Worm (Caenorhabditis elegans) whole organism, L1 larva: ENCODE results near the gene inx-8.

Experiments
- C16A3.4 ChIP-seq: fragments of 150-350 bp; optimal IDR thresholded peaks from 2 replicates; lab custom pipeline; 2014; ENCODE audit warnings: missing biosample characterization, missing genetic modification characterization
- F16B12.6 ChIP-seq: fragments of 150-350 bp; optimal IDR thresholded peaks from 2 replicates; lab custom pipeline; 2014; ENCODE audit warnings: missing biosample characterization, missing genetic modification characterization
- blmp-1 ChIP-seq: fragments of 150-350 bp; optimal IDR thresholded peaks from 2 replicates; lab custom pipeline; 2014; ENCODE audit warnings: missing biosample characterization, missing genetic modification characterization
- ceh-63 ChIP-seq: fragments of 200-800 bp; sonication (Bioruptor generic); optimal IDR thresholded peaks from 2 replicates; lab custom pipeline; 2018; ENCODE audit warnings: mild to moderate bottlenecking, missing genetic modification characterization, missing compliant biosample characterization
- ceh-8 ChIP-seq: fragments of 200-800 bp; sonication (Bioruptor generic); optimal IDR thresholded peaks from 2 replicates; lab custom pipeline; 2018; ENCODE audit warnings: mild to moderate bottlenecking, missing genetic modification characterization, moderate library complexity, missing compliant biosample characterization
- ceh-82 ChIP-seq, 3 experiments: fragments of 150-350 bp in 1 of 3; sonication (generic microtip) in 2 of 3; optimal IDR thresholded peaks; 2 replicates each; lab custom pipeline; 2014 to 2017; ENCODE audit warnings: missing biosample characterization in 3 of 3, missing genetic modification characterization in 3 of 3
- ceh-88 ChIP-seq: fragments of 200-800 bp; sonication (Bioruptor generic); IDR thresholded peaks from 2 replicates; pipeline ENCODE4 v1.3.6; 2022; ENCODE audit warnings: missing genetic modification characterization, missing compliant biosample characterization
- dpl-1 ChIP-seq, 3 experiments: fragments of 150-350 bp in 2 of 3; sonication (generic microtip) in 1 of 3; optimal IDR thresholded peaks; 2 replicates each; lab custom pipeline; 2014 to 2017; ENCODE audit warnings: missing biosample characterization in 3 of 3, missing genetic modification characterization in 3 of 3, missing genetic modification reagents in 3 of 3
- efl-1 ChIP-seq, 4 experiments: fragments of 150-350 bp; optimal IDR thresholded peaks in 3 of 4; peaks in 1 of 4; 1 replicate in 1 of 4; 2 replicates in 3 of 4; lab custom pipeline; 2014; ENCODE audit warnings: missing biosample characterization in 2 of 4, missing genetic modification characterization in 2 of 4, missing genetic modification reagents in 2 of 4
- efl-3 ChIP-seq: fragments of 200-800 bp; sonication (Bioruptor generic); optimal IDR thresholded peaks from 2 replicates; lab custom pipeline; 2018; ENCODE audit warnings: mild to moderate bottlenecking, missing genetic modification characterization, missing compliant biosample characterization
- elt-2 ChIP-seq: sonication (generic microtip); optimal IDR thresholded peaks from 2 replicates; lab custom pipeline; 2016; ENCODE audit warnings: missing genetic modification characterization, mild to moderate bottlenecking, inconsistent platforms, missing compliant biosample characterization, missing genetic modification reagents
- elt-3 ChIP-seq, 6 experiments: fragments of 150-350 bp in 1 of 6; sonication (generic microtip); optimal IDR thresholded peaks; 2 replicates each; lab custom pipeline; 2017 to 2018; ENCODE audit warnings: missing biosample characterization in 6 of 6, missing genetic modification characterization in 6 of 6, inconsistent platforms in 1 of 6
- ets-5 ChIP-seq: fragments of 200-800 bp; sonication (Bioruptor generic); IDR thresholded peaks from 2 replicates; pipeline ENCODE4 v1.3.6; 2022; ENCODE audit warnings: missing genetic modification characterization, missing compliant biosample characterization
- fkh-8 ChIP-seq: sonication (generic microtip); optimal IDR thresholded peaks from 2 replicates; lab custom pipeline; 2016; ENCODE audit warnings: mild to moderate bottlenecking, missing genetic modification characterization, missing compliant biosample characterization
- fos-1 ChIP-seq: fragments of 150-350 bp; optimal IDR thresholded peaks from 2 replicates; lab custom pipeline; 2014; ENCODE audit warnings: missing biosample characterization, missing genetic modification characterization
- hlh-17 ChIP-seq: fragments of 200-800 bp; sonication (Bioruptor generic); optimal IDR thresholded peaks from 2 replicates; lab custom pipeline; 2018; ENCODE audit warnings: missing genetic modification characterization, mild to moderate bottlenecking, missing compliant biosample characterization, moderate library complexity, borderline replicate concordance
- hpl-2 ChIP-seq: fragments of 150-350 bp; optimal IDR thresholded peaks from 2 replicates; lab custom pipeline; 2014; ENCODE audit warnings: missing biosample characterization, missing genetic modification reagents, missing genetic modification characterization
- irx-1 ChIP-seq: sonication (generic microtip); optimal IDR thresholded peaks from 2 replicates; lab custom pipeline; 2016; ENCODE audit warnings: missing genetic modification characterization, missing compliant biosample characterization
- jun-1 ChIP-seq: fragments of 150-350 bp; optimal IDR thresholded peaks from 2 replicates; lab custom pipeline; 2014; ENCODE audit warnings: missing biosample characterization, missing genetic modification reagents, missing genetic modification characterization
- mab-9 ChIP-seq: fragments of 200-800 bp; sonication (Bioruptor generic); IDR thresholded peaks from 2 replicates; pipeline ENCODE4 v1.3.6; 2022; ENCODE audit warnings: missing genetic modification reagents, missing genetic modification characterization, missing compliant biosample characterization
- mdl-1 ChIP-seq, 2 experiments: fragments of 150-350 bp; optimal IDR thresholded peaks; 2 replicates each; lab custom pipeline; 2014 to 2017; ENCODE audit warnings: missing biosample characterization in 2 of 2, missing genetic modification characterization in 2 of 2, inconsistent platforms in 1 of 2
- mef-2 ChIP-seq: fragments of 150-350 bp; optimal IDR thresholded peaks from 2 replicates; lab custom pipeline; 2014; ENCODE audit warnings: missing biosample characterization, missing genetic modification characterization
- mep-1 ChIP-seq: fragments of 150-350 bp; optimal IDR thresholded peaks from 2 replicates; lab custom pipeline; 2014; ENCODE audit warnings: missing biosample characterization, missing genetic modification characterization
- nhr-11 ChIP-seq: fragments of 150-350 bp; optimal IDR thresholded peaks from 2 replicates; lab custom pipeline; 2014; ENCODE audit warnings: missing biosample characterization, missing genetic modification characterization
- nhr-47 ChIP-seq: sonication (generic microtip); optimal IDR thresholded peaks from 2 replicates; lab custom pipeline; 2016; ENCODE audit warnings: mild to moderate bottlenecking, missing genetic modification characterization, moderate library complexity, missing compliant biosample characterization
- nhr-71 ChIP-seq: sonication (generic microtip); optimal IDR thresholded peaks from 2 replicates; lab custom pipeline; 2016; ENCODE audit warnings: mild to moderate bottlenecking, missing genetic modification characterization, moderate library complexity, missing compliant biosample characterization
- nhr-76 ChIP-seq: sonication (generic microtip); optimal IDR thresholded peaks from 2 replicates; lab custom pipeline; 2017; ENCODE audit warnings: missing biosample characterization, missing genetic modification characterization
- nhr-77 ChIP-seq: fragments of 150-350 bp; optimal IDR thresholded peaks from 2 replicates; lab custom pipeline; 2014; ENCODE audit warnings: missing biosample characterization, missing genetic modification characterization
- nhr-90 ChIP-seq: sonication (generic microtip); optimal IDR thresholded peaks from 2 replicates; lab custom pipeline; 2016; ENCODE audit warnings: mild to moderate bottlenecking, missing genetic modification characterization, missing compliant biosample characterization; ENCODE audit not compliant: poor library complexity
- pax-3 ChIP-seq: fragments of 200-800 bp; sonication (Bioruptor generic); optimal IDR thresholded peaks from 2 replicates; lab custom pipeline; 2018; ENCODE audit warnings: mild to moderate bottlenecking, missing genetic modification characterization, moderate library complexity, missing compliant biosample characterization
- pqm-1 ChIP-seq: sonication (generic microtip); optimal IDR thresholded peaks from 3 replicates; lab custom pipeline; 2017; ENCODE audit warnings: missing biosample characterization, missing genetic modification characterization
- rnt-1 ChIP-seq: sonication (generic microtip); optimal IDR thresholded peaks from 2 replicates; lab custom pipeline; 2016; ENCODE audit warnings: mild to moderate bottlenecking, missing genetic modification characterization, moderate library complexity, missing compliant biosample characterization
- snu-23 ChIP-seq: sonication (generic microtip); optimal IDR thresholded peaks from 2 replicates; lab custom pipeline; 2016; ENCODE audit warnings: missing genetic modification characterization, missing compliant biosample characterization
- sptf-1 ChIP-seq: fragments of 150-350 bp; optimal IDR thresholded peaks from 2 replicates; lab custom pipeline; 2014; ENCODE audit warnings: missing biosample characterization, missing genetic modification characterization
- sup-37 ChIP-seq: fragments of 200-800 bp; sonication (Bioruptor generic); optimal IDR thresholded peaks from 2 replicates; lab custom pipeline; 2018; ENCODE audit warnings: mild to moderate bottlenecking, missing genetic modification characterization, missing compliant biosample characterization
- tlp-1 ChIP-seq: fragments of 150-350 bp; optimal IDR thresholded peaks from 2 replicates; lab custom pipeline; 2014; ENCODE audit warnings: missing biosample characterization, missing genetic modification characterization
- unc-130 ChIP-seq: fragments of 150-350 bp; optimal IDR thresholded peaks from 2 replicates; lab custom pipeline; 2017; ENCODE audit warnings: missing biosample characterization, missing genetic modification characterization, inconsistent platforms
- unc-30 ChIP-seq: sonication (generic microtip); optimal IDR thresholded peaks from 2 replicates; lab custom pipeline; 2017; ENCODE audit warnings: missing biosample characterization, missing genetic modification characterization
- unc-98 ChIP-seq: fragments of 200-800 bp; sonication (Bioruptor generic); IDR thresholded peaks from 2 replicates; pipeline ENCODE4 v1.3.6; 2022; ENCODE audit warnings: missing genetic modification characterization, missing compliant biosample characterization
- xbp-1 ChIP-seq: sonication (generic microtip); optimal IDR thresholded peaks from 2 replicates; lab custom pipeline; 2016; ENCODE audit warnings: missing genetic modification characterization, missing compliant biosample characterization
- zag-1 ChIP-seq: fragments of 150-350 bp; optimal IDR thresholded peaks from 2 replicates; lab custom pipeline; 2014; ENCODE audit warnings: missing biosample characterization, missing genetic modification characterization

Gene inx-8

DNA sequence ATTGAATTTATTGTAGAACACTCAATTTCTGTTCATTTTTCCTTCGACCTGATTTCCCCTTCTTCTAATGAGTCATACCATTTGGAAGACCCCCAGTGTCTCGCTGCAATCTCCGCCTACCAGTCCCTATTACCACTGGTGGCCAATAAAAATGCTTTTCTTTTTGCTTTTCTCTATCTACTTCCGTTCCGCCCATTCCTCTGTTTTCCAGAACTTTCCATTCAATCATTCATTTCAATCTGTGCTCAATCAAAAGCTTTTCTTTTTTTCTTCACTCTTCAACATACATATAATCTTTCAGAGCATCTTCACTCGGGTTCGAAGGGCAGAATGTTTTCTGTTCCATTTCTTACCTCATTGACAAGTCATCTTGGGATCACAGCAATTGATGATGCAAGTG, at the start of gene inx-8:
Gene inx-8 (plus strand): TSS at position 301 of the 400 bp plus-strand sequence.
- TF ChIP-seq mab-9 (GFP tag; lab: Robert Waterston, UW), result no peak
- TF ChIP-seq hpl-2, result no peak
- TF ChIP-seq jun-1 (tag; lab: Kevin White, UChicago), result no peak
- no peak for TF ChIP-seq blmp-1
- TF ChIP-seq nhr-77 (tag; lab: Kevin White, UChicago), result no peak
- no peak for TF ChIP-seq mef-2 (tag; lab: Kevin White, UChicago)
- no peak for TF ChIP-seq F16B12.6 (tag; lab: Kevin White, UChicago)
- no peak for TF ChIP-seq pax-3 (tag; lab: Kevin White, UChicago)

DNA sequence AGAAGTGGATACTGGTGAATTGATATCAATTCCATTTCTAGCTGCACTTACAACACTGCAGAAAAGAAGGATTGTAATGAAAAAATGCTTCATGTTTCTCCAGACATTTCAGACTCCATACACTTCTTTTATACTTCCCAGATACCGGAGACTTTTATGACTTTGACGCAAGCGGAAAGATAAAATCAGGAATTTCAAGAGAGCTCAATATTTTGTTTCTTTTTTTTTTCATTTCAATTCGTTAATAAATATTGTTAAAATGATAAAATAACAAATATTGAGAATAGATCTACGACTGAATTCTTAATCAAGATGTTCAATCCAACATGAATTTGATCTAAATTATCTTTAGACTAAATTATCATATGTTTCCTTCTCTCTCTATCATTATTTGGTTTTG, 48.2 kb upstream of the inx-8 start, which contains the start of gene lys-5:
Gene lys-5 (minus strand): TSS at position 101 of the 400 bp plus-strand sequence.
- TF ChIP-seq ceh-82 (tag; optimal IDR thresholded peaks at IDR 0.05; lab: Kevin White, UChicago) (no peak), sptf-1 (tag; lab: Kevin White, UChicago) (no peak)

ce11 chrIV:11627847-11628246, 45.8 kb upstream of the inx-8 start, which contains the start of gene lys-6:
TSS of gene lys-6 (minus strand) at chrIV:11627947.
- no peak for TF ChIP-seq nhr-71 (tag; lab: Kevin White, UChicago)
- no peak for TF ChIP-seq unc-98 (GFP tag; lab: Robert Waterston, UW)
- no peak for TF ChIP-seq efl-1 (optimal IDR thresholded peaks at IDR 0.05; lab: Kevin White, UChicago)
- TF ChIP-seq efl-1 (GFP tag; optimal IDR thresholded peaks at IDR 0.05 in 1 of 2; lab: Kevin White, UChicago), result peak in 1 of 2 experiments; percentile 68

ce11 chrIV:11631750-11632149, 41.9 kb upstream of the inx-8 start, which contains the start of gene F58B3.4:
TSS of gene F58B3.4 (minus strand) at chrIV:11631850.
- no peak for TF ChIP-seq nhr-11
- TF ChIP-seq dpl-1 (GFP tag; optimal IDR thresholded peaks at IDR 0.05; lab: Kevin White, UChicago), result no peak
- no peak for TF ChIP-seq nhr-90 (tag; lab: Kevin White, UChicago)
- no peak for TF ChIP-seq zag-1 (tag; lab: Kevin White, UChicago)
- TF ChIP-seq mdl-1 (tag; optimal IDR thresholded peaks at IDR 0.05; lab: Kevin White, UChicago), result no peak
- no peak for TF ChIP-seq nhr-76 (tag; lab: Kevin White, UChicago)
- TF ChIP-seq sup-37, result no peak
- TF ChIP-seq irx-1 (tag; lab: Kevin White, UChicago), result no peak
- no peak for TF ChIP-seq pqm-1 (tag; lab: Kevin White, UChicago)
- no peak for TF ChIP-seq fkh-8 (tag; lab: Kevin White, UChicago)
- no peak for TF ChIP-seq fos-1 (tag; lab: Kevin White, UChicago)

ce11 chrIV:11635437-11636408, 37.9 kb upstream of the inx-8 start, which contains the start of gene mars-1:
TSS of gene mars-1 (minus strand) at chrIV:11635487.
- TF ChIP-seq C16A3.4 (tag; lab: Kevin White, UChicago) (peak; percentile 89), jun-1 (tag; lab: Kevin White, UChicago) (peak; percentile 60), unc-30 (no peak), snu-23 (peak; percentile 85), xbp-1 (tag; lab: Kevin White, UChicago) (peak; percentile 77), unc-130 (tag; lab: Kevin White, UChicago) (peak; percentile 37), ets-5 (GFP tag; lab: Robert Waterston, UW) (no peak), elt-3 (tag; optimal IDR thresholded peaks at IDR 0.05; lab: Kevin White, UChicago) (peak in 1 of 6 experiments; percentile 14), ceh-82 (tag; optimal IDR thresholded peaks at IDR 0.05; lab: Kevin White, UChicago) (peak; percentile 12 to 53 (median 49)), fkh-8 (tag; lab: Kevin White, UChicago) (peak; percentile 86), mep-1 (tag; lab: Kevin White, UChicago) (peak; percentile 84), nhr-76 (tag; lab: Kevin White, UChicago) (no peak), nhr-77 (tag; lab: Kevin White, UChicago) (peak; percentile 74), mef-2 (tag; lab: Kevin White, UChicago) (no peak), ceh-63 (GFP tag; lab: Kevin White, UChicago) (peak; percentile 55), ceh-8 (GFP tag; lab: Kevin White, UChicago) (no peak), hlh-17 (GFP tag; lab: Kevin White, UChicago) (no peak), ceh-88 (GFP tag; lab: Robert Waterston, UW) (peak; percentile 60; the same call in 1 of the 2 replicates), elt-2 (peak; percentile 16), efl-3 (no peak), tlp-1 (tag; lab: Kevin White, UChicago) (no peak), rnt-1 (tag; lab: Kevin White, UChicago) (peak; percentile 72), dpl-1 (GFP tag; optimal IDR thresholded peaks at IDR 0.05; lab: Kevin White, UChicago) (peak; percentile 53 to 63 (median 61)), nhr-47 (tag; lab: Kevin White, UChicago) (peak; percentile 82)
